Worm (Caenorhabditis elegans): ENCODE results near the gene F07F6.4.

- TF ChIP-seq hlh-15 (tag; optimal IDR thresholded peaks at IDR 0.05): no peak
- TF ChIP-seq pag-3 (tag; optimal IDR thresholded peaks at IDR 0.05; ENCODE audit: borderline replicate concordance): no peak
- no peak for TF ChIP-seq ceh-48 (tag; optimal IDR thresholded peaks at IDR 0.05)
- TF ChIP-seq nfya-1 (tag; optimal IDR thresholded peaks at IDR 0.05): no peak
- TF ChIP-seq hlh-30 (tag; optimal IDR thresholded peaks at IDR 0.05; ENCODE audit: insufficient read depth): no peak
- no peak for TF ChIP-seq ama-1 (optimal IDR thresholded peaks at IDR 0.05)
- TF ChIP-seq F13H6.1 (tag; optimal IDR thresholded peaks at IDR 0.05): no peak
- TF ChIP-seq pha-4 (tag; optimal IDR thresholded peaks at IDR 0.05): no peak
Measured at ce11 chrII:5384282-5384681, 45.1 kb downstream of the F07F6.4 start.

Data from whole organism, late embryonic.